Worm (Caenorhabditis elegans) whole organism, L3 larva: Measurements from ENCODE around the gene R09E10.13.
"Not testable (repeated sequence)": the region's sequence is repeated elsewhere in the genome, so short reads cannot be mapped to it uniquely, and the experiment has no call there.

Experiments used
- ama-1 ChIP-seq: fragments of 150-350 bp; optimal IDR thresholded peaks from 2 replicates; lab custom pipeline; 2018
- ceh-9 ChIP-seq: sonication (generic microtip); optimal IDR thresholded peaks from 2 replicates; lab custom pipeline; 2018; ENCODE audit warnings: missing biosample characterization, missing genetic modification characterization
- jun-1 ChIP-seq: fragments of 150-350 bp; optimal IDR thresholded peaks from 2 replicates; lab custom pipeline; 2014; ENCODE audit warnings: missing biosample characterization, missing genetic modification reagents, missing genetic modification characterization
- nhr-23 ChIP-seq: fragments of 150-350 bp; optimal IDR thresholded peaks from 2 replicates; lab custom pipeline; 2014; ENCODE audit warnings: missing biosample characterization, missing genetic modification reagents, missing genetic modification characterization
- nhr-28 ChIP-seq: fragments of 150-350 bp; optimal IDR thresholded peaks from 2 replicates; lab custom pipeline; 2014; ENCODE audit warnings: missing biosample characterization, missing genetic modification characterization
- nhr-76 ChIP-seq: fragments of 150-350 bp; sonication (generic microtip); optimal IDR thresholded peaks from 5 replicates; lab custom pipeline; 2014; ENCODE audit warnings: missing biosample characterization, missing genetic modification characterization
- unc-39 ChIP-seq: sonication (generic microtip); optimal IDR thresholded peaks from 4 replicates; lab custom pipeline; 2017; ENCODE audit warnings: missing biosample characterization, missing genetic modification characterization

- TF ChIP-seq nhr-76 (tag; lab: Kevin White, UChicago); ama-1; nhr-23 (tag; lab: Kevin White, UChicago); unc-39 (tag; lab: Kevin White, UChicago); ceh-9 (tag; lab: Kevin White, UChicago); nhr-28 (tag; lab: Kevin White, UChicago); jun-1: not testable (repeated sequence)
Measured at ce11 chrIV:10322650-10323049, 27.7 kb upstream of the R09E10.13 start, which contains the start of gene R09E10.1.
